Fruit fly (Drosophila melanogaster) whole organism, pupa: ENCODE data around the gene snRNP-U1-70K.

Source experiments
- CG12605 ChIP-seq: fragments of 200-800 bp; sonication (Bioruptor generic); IDR thresholded peaks from 2 replicates; pipeline ENCODE4 v1.3.6; 2022; ENCODE audit warnings: missing biosample characterization, missing genetic modification characterization
- CG14655 ChIP-seq: fragments of 200-800 bp; sonication (Bioruptor generic); optimal IDR thresholded peaks from 3 replicates; lab custom pipeline; 2017; ENCODE audit warnings: mild to moderate bottlenecking, missing biosample characterization, missing genetic modification reagents, missing genetic modification characterization
- CG15710 ChIP-seq: fragments of 200-800 bp; sonication (Bioruptor generic); optimal IDR thresholded peaks from 2 replicates; lab custom pipeline; 2018; ENCODE audit warnings: missing biosample characterization, mild to moderate bottlenecking, missing genetic modification characterization, moderate library complexity
- CG17806 ChIP-seq: fragments of 200-800 bp; sonication (Bioruptor generic); optimal IDR thresholded peaks from 2 replicates; lab custom pipeline; 2018; ENCODE audit warnings: missing biosample characterization, mild to moderate bottlenecking, missing genetic modification characterization, moderate library complexity
- CG34367 ChIP-seq: fragments of 200-800 bp; sonication (Bioruptor generic); optimal IDR thresholded peaks from 2 replicates; lab custom pipeline; 2018; ENCODE audit warnings: missing biosample characterization, mild to moderate bottlenecking, missing genetic modification characterization
- CG4496 ChIP-seq: fragments of 200-800 bp; sonication (Bioruptor generic); IDR thresholded peaks from 3 replicates; pipeline ENCODE4 v1.3.6; 2022; ENCODE audit warnings: missing biosample characterization, missing genetic modification characterization
- CG8159 ChIP-seq: fragments of 200-800 bp; sonication (Bioruptor generic); optimal IDR thresholded peaks from 3 replicates; lab custom pipeline; 2018; ENCODE audit warnings: missing biosample characterization, mild to moderate bottlenecking, missing genetic modification characterization, moderate library complexity
- CG8301 ChIP-seq: fragments of 200-800 bp; sonication (Bioruptor generic); optimal IDR thresholded peaks from 2 replicates; lab custom pipeline; 2018; ENCODE audit warnings: missing biosample characterization, mild to moderate bottlenecking, missing genetic modification characterization
- D1 ChIP-seq: fragments of 200-800 bp; sonication (Bioruptor generic); optimal IDR thresholded peaks from 2 replicates; lab custom pipeline; 2018; ENCODE audit warnings: missing biosample characterization, mild to moderate bottlenecking, missing genetic modification characterization, moderate library complexity
- Pif1A ChIP-seq: fragments of 200-800 bp; sonication (Bioruptor generic); optimal IDR thresholded peaks from 3 replicates; lab custom pipeline; 2016; ENCODE audit warnings: missing biosample characterization, missing genetic modification characterization
- fd96Ca ChIP-seq: fragments of 200-800 bp; sonication (Bioruptor generic); IDR thresholded peaks from 3 replicates; pipeline ENCODE4 v1.3.6; 2022; ENCODE audit warnings: missing biosample characterization, missing genetic modification characterization

dm6 chr2L:6919203-6919849, 52.2 kb downstream of the snRNP-U1-70K start:
- no peak for TF ChIP-seq CG8159
- TF ChIP-seq CG8301 (tag; lab: Kevin White, UChicago), result no peak
- TF ChIP-seq Pif1A, result no peak
- peak; percentile 4 for TF ChIP-seq CG15710
- no peak for TF ChIP-seq CG4496 (GFP tag; lab: Robert Waterston, UW)
- TF ChIP-seq CG34367 (tag; lab: Kevin White, UChicago), result no peak
- TF ChIP-seq D1 (tag; lab: Kevin White, UChicago), result no peak
- no peak for TF ChIP-seq CG12605 (GFP tag; lab: Robert Waterston, UW)
- TF ChIP-seq CG17806 (tag; lab: Kevin White, UChicago), result no peak
- no peak for TF ChIP-seq fd96Ca (GFP tag; lab: Robert Waterston, UW)
- no peak for TF ChIP-seq CG14655
